Worm (Caenorhabditis elegans) whole organism, L2 larva: ENCODE results near the gene F28H7.3.

Experiments used
- F13H6.1 ChIP-seq: sonication (generic microtip); optimal IDR thresholded peaks from 2 replicates; lab custom pipeline; 2016; ENCODE audit warnings: missing genetic modification characterization, missing compliant biosample characterization
- R02D3.7 ChIP-seq: fragments of 150-350 bp; optimal IDR thresholded peaks from 2 replicates; lab custom pipeline; 2014; ENCODE audit warnings: missing biosample characterization, missing genetic modification characterization
- ZK546.5 ChIP-seq: sonication (generic microtip); optimal IDR thresholded peaks from 2 replicates; lab custom pipeline; 2017; ENCODE audit warnings: missing biosample characterization, missing genetic modification characterization
- ceh-82 ChIP-seq: fragments of 150-350 bp; optimal IDR thresholded peaks from 2 replicates; lab custom pipeline; 2014; ENCODE audit warnings: missing biosample characterization, missing genetic modification characterization
- nhr-12 ChIP-seq: fragments of 150-350 bp; optimal IDR thresholded peaks from 2 replicates; lab custom pipeline; 2014; ENCODE audit warnings: missing biosample characterization, missing genetic modification characterization
- nhr-25 ChIP-seq: fragments of 150-350 bp; sonication (generic microtip); optimal IDR thresholded peaks from 3 replicates; lab custom pipeline; 2014; ENCODE audit warnings: missing biosample characterization, missing genetic modification characterization
- zag-1 ChIP-seq: fragments of 150-350 bp; optimal IDR thresholded peaks from 2 replicates; lab custom pipeline; 2014; ENCODE audit warnings: missing biosample characterization, missing genetic modification characterization

ce11 chrV:10741357-10741756, 9.2 kb downstream of the F28H7.3 start, which contains the start of gene ZC302.3:
- TF ChIP-seq F13H6.1 (tag; lab: Kevin White, UChicago) = no peak
- no peak for TF ChIP-seq zag-1 (tag; lab: Kevin White, UChicago)
- TF ChIP-seq ZK546.5 = no peak
- no peak for TF ChIP-seq R02D3.7 (tag; lab: Kevin White, UChicago)
- no peak for TF ChIP-seq nhr-25 (tag; lab: Kevin White, UChicago)
- TF ChIP-seq ceh-82 (tag; lab: Kevin White, UChicago) = no peak
- TF ChIP-seq nhr-12 = no peak
